Fruit fly (Drosophila melanogaster) whole organism, embryonic: Measurements from ENCODE around the gene CG31612.

Experiments
- B-H1 ChIP-seq: fragments of 200-800 bp; sonication (Bioruptor generic); IDR thresholded peaks from 3 replicates; pipeline ENCODE4 v1.3.6; 2022; ENCODE audit warnings: missing biosample characterization, missing genetic modification characterization
- CG10274 ChIP-seq: fragments of 200-800 bp; sonication (Bioruptor generic); optimal IDR thresholded peaks from 3 replicates; lab custom pipeline; 2017; ENCODE audit warnings: missing biosample characterization, mild to moderate bottlenecking, missing genetic modification characterization
- CG10462 ChIP-seq: fragments of 200-800 bp; sonication (Bioruptor generic); optimal IDR thresholded peaks from 2 replicates; lab custom pipeline; 2016; ENCODE audit warnings: missing biosample characterization, missing genetic modification characterization
- CG10543 ChIP-seq: fragments of 200-800 bp; sonication (Bioruptor generic); optimal IDR thresholded peaks from 3 replicates; lab custom pipeline; 2017; ENCODE audit warnings: missing biosample characterization, mild to moderate bottlenecking, missing genetic modification characterization, moderate library complexity
- CG11560 ChIP-seq: fragments of 200-800 bp; sonication (Bioruptor generic); IDR thresholded peaks from 3 replicates; pipeline ENCODE4 v1.3.6; 2022; ENCODE audit warnings: missing biosample characterization, missing genetic modification characterization
- CG15073 ChIP-seq: fragments of 200-800 bp; sonication (Bioruptor generic); optimal IDR thresholded peaks from 2 replicates; lab custom pipeline; 2016; ENCODE audit warnings: missing biosample characterization, missing genetic modification characterization
- CG1602 ChIP-seq: fragments of 200-800 bp; sonication (Bioruptor generic); optimal IDR thresholded peaks from 3 replicates; lab custom pipeline; 2016; ENCODE audit warnings: missing biosample characterization, missing genetic modification characterization
- CG16779 ChIP-seq: fragments of 200-800 bp; sonication (Bioruptor generic); IDR thresholded peaks from 2 replicates; pipeline ENCODE4 v1.3.6; 2022; ENCODE audit warnings: missing biosample characterization, missing genetic modification characterization
- CG16813 ChIP-seq: fragments of 200-800 bp; sonication (Bioruptor generic); IDR thresholded peaks from 3 replicates; pipeline ENCODE4 v1.3.6; 2022; ENCODE audit warnings: missing biosample characterization, missing genetic modification characterization; ENCODE audit not compliant: partially characterized antibody
- CG1792 ChIP-seq: fragments of 200-800 bp; sonication (Bioruptor generic); optimal IDR thresholded peaks from 2 replicates; lab custom pipeline; 2016; ENCODE audit warnings: missing biosample characterization, missing genetic modification characterization
- CG30020 ChIP-seq: fragments of 200-800 bp; optimal IDR thresholded peaks from 2 replicates; lab custom pipeline; 2019; ENCODE audit warnings: missing biosample characterization, mild to moderate bottlenecking, missing genetic modification characterization, moderate library complexity
- CG42726 ChIP-seq: fragments of 200-800 bp; sonication (Bioruptor generic); IDR thresholded peaks from 2 replicates; pipeline ENCODE4 v1.3.6; 2022; ENCODE audit warnings: missing biosample characterization, missing genetic modification characterization; ENCODE audit not compliant: partially characterized antibody
- CG4282 ChIP-seq: fragments of 200-800 bp; sonication (Bioruptor generic); optimal IDR thresholded peaks from 2 replicates; lab custom pipeline; 2016; ENCODE audit warnings: missing biosample characterization, missing genetic modification characterization
- CG5245 ChIP-seq: fragments of 200-800 bp; sonication (Bioruptor generic); optimal IDR thresholded peaks from 3 replicates; lab custom pipeline; 2016; ENCODE audit warnings: missing biosample characterization, missing genetic modification characterization
- CG7556 ChIP-seq: fragments of 200-800 bp; sonication (Bioruptor generic); optimal IDR thresholded peaks from 2 replicates; lab custom pipeline; 2017; ENCODE audit warnings: missing biosample characterization, mild to moderate bottlenecking, missing genetic modification characterization
- CG8089 ChIP-seq: fragments of 200-800 bp; sonication (Bioruptor generic); optimal IDR thresholded peaks from 3 replicates; lab custom pipeline; 2016; ENCODE audit warnings: missing biosample characterization, missing genetic modification characterization
- CG9215 ChIP-seq: fragments of 200-800 bp; sonication (Bioruptor generic); IDR thresholded peaks from 2 replicates; pipeline ENCODE4 v1.3.6; 2022; ENCODE audit warnings: missing biosample characterization, missing genetic modification characterization
- CG9817 ChIP-seq: fragments of 200-800 bp; sonication (Bioruptor generic); optimal IDR thresholded peaks from 2 replicates; lab custom pipeline; 2018; ENCODE audit warnings: missing biosample characterization, mild to moderate bottlenecking, missing genetic modification characterization, moderate library complexity
- CTCF ChIP-seq: fragments of 200-800 bp; sonication (Bioruptor generic); optimal IDR thresholded peaks from 2 replicates; lab custom pipeline; 2017; ENCODE audit warnings: missing biosample characterization, mild to moderate bottlenecking, missing genetic modification characterization, moderate library complexity
- Dad ChIP-seq: fragments of 200-800 bp; sonication (Bioruptor generic); optimal IDR thresholded peaks from 3 replicates; lab custom pipeline; 2016; ENCODE audit warnings: missing biosample characterization, missing genetic modification characterization
- Deaf1 ChIP-seq: fragments of 200-800 bp; optimal IDR thresholded peaks from 3 replicates; lab custom pipeline; 2019; ENCODE audit warnings: missing biosample characterization, mild to moderate bottlenecking, missing genetic modification characterization, moderate library complexity
- Dip3 ChIP-seq: fragments of 200-800 bp; sonication (Bioruptor generic); optimal IDR thresholded peaks from 3 replicates; lab custom pipeline; 2016; ENCODE audit warnings: missing biosample characterization, missing genetic modification characterization
- Drgx ChIP-seq: fragments of 200-800 bp; sonication (Bioruptor generic); IDR thresholded peaks from 2 replicates; pipeline ENCODE4 v1.3.6; 2022; ENCODE audit warnings: missing biosample characterization, missing genetic modification characterization
- E2f2 ChIP-seq: fragments of 200-800 bp; sonication (Bioruptor generic); IDR thresholded peaks from 2 replicates; pipeline ENCODE4 v1.3.6; 2022; ENCODE audit warnings: missing biosample characterization, missing genetic modification characterization
- ERR ChIP-seq: fragments of 200-800 bp; sonication (Bioruptor generic); optimal IDR thresholded peaks from 2 replicates; lab custom pipeline; 2016; ENCODE audit warnings: missing biosample characterization, missing genetic modification characterization
- Fer2 ChIP-seq: fragments of 200-800 bp; sonication (Bioruptor generic); optimal IDR thresholded peaks from 2 replicates; lab custom pipeline; 2018; ENCODE audit warnings: missing biosample characterization, mild to moderate bottlenecking, missing genetic modification characterization, moderate library complexity
- Lhr ChIP-seq: fragments of 200-800 bp; sonication (Bioruptor generic); optimal IDR thresholded peaks from 3 replicates; lab custom pipeline; 2017; ENCODE audit warnings: mild to moderate bottlenecking, missing biosample characterization, missing genetic modification reagents, missing genetic modification characterization
- Mad ChIP-seq: fragments of 200-800 bp; sonication (Bioruptor generic); optimal IDR thresholded peaks from 2 replicates; lab custom pipeline; 2016; ENCODE audit warnings: missing biosample characterization, missing genetic modification characterization
- PHDP ChIP-seq: fragments of 200-800 bp; sonication (Bioruptor generic); optimal IDR thresholded peaks from 3 replicates; lab custom pipeline; 2018; ENCODE audit warnings: missing biosample characterization, mild to moderate bottlenecking, missing genetic modification characterization, moderate library complexity
- Pdp1 ChIP-seq, 2 experiments: fragments of 200-800 bp; sonication (Bioruptor generic); optimal IDR thresholded peaks; 3 replicates each; lab custom pipeline; 2016; ENCODE audit warnings: missing biosample characterization in 2 of 2, missing genetic modification characterization in 2 of 2, mild to moderate bottlenecking in 1 of 2, moderate library complexity in 1 of 2
- Poxn ChIP-seq: fragments of 200-800 bp; sonication (Bioruptor generic); IDR thresholded peaks from 2 replicates; pipeline ENCODE4 v1.3.6; 2022; ENCODE audit warnings: missing biosample characterization, missing genetic modification characterization
- Sin3A ChIP-seq: fragments of >200 bp; optimal IDR thresholded peaks from 2 replicates; lab custom pipeline; 2018
- Ssrp ChIP-seq: fragments of 200-800 bp; sonication (Bioruptor generic); optimal IDR thresholded peaks from 2 replicates; lab custom pipeline; 2018; ENCODE audit warnings: missing biosample characterization, mild to moderate bottlenecking, missing genetic modification characterization, moderate library complexity
- Stat92E ChIP-seq, 3 experiments: fragments of >200 bp in 2 of 3; fragments of 200-800 bp in 1 of 3; sonication (Bioruptor generic) in 1 of 3; optimal IDR thresholded peaks; 2 replicates each; lab custom pipeline; 2017 to 2019; ENCODE audit warnings: missing biosample characterization in 3 of 3, missing genetic modification characterization in 3 of 3, mild to moderate bottlenecking in 1 of 3, moderate library complexity in 1 of 3
- ara ChIP-seq: fragments of 200-800 bp; sonication (Bioruptor generic); IDR thresholded peaks from 2 replicates; pipeline ENCODE4 v1.3.6; 2022; ENCODE audit warnings: missing biosample characterization, missing genetic modification characterization
- bigmax ChIP-seq: fragments of 200-800 bp; sonication (Bioruptor generic); optimal IDR thresholded peaks from 2 replicates; lab custom pipeline; 2018; ENCODE audit warnings: missing biosample characterization, mild to moderate bottlenecking, missing genetic modification characterization
- chinmo ChIP-seq: fragments of 200-800 bp; sonication (Bioruptor generic); IDR thresholded peaks from 4 replicates; pipeline ENCODE4 v1.3.6; 2022; ENCODE audit warnings: missing biosample characterization, missing genetic modification characterization; ENCODE audit not compliant: partially characterized antibody
- ci ChIP-seq: fragments of 200-800 bp; sonication (Bioruptor generic); IDR thresholded peaks from 3 replicates; pipeline ENCODE4 v1.3.6; 2022; ENCODE audit warnings: missing biosample characterization, missing genetic modification characterization
- crol ChIP-seq: fragments of 200-800 bp; sonication (Bioruptor generic); IDR thresholded peaks from 2 replicates; pipeline ENCODE4 v1.3.6; 2022; ENCODE audit warnings: missing biosample characterization, missing genetic modification characterization
- dati ChIP-seq: fragments of 200-800 bp; sonication (Bioruptor generic); IDR thresholded peaks from 2 replicates; pipeline ENCODE4 v1.3.6; 2022; ENCODE audit warnings: missing biosample characterization, missing genetic modification characterization
- dmrt11E ChIP-seq: fragments of 200-800 bp; sonication (Bioruptor generic); optimal IDR thresholded peaks from 3 replicates; lab custom pipeline; 2018; ENCODE audit warnings: missing biosample characterization, mild to moderate bottlenecking, missing genetic modification characterization, moderate library complexity
- grn ChIP-seq: fragments of 200-800 bp; sonication (Bioruptor generic); optimal IDR thresholded peaks from 3 replicates; lab custom pipeline; 2017; ENCODE audit warnings: missing biosample characterization, missing genetic modification characterization
- hb ChIP-seq: fragments of 200-800 bp; sonication (Bioruptor generic); IDR thresholded peaks from 3 replicates; pipeline ENCODE4 v1.3.6; 2022; ENCODE audit warnings: missing biosample characterization, missing genetic modification characterization; ENCODE audit not compliant: partially characterized antibody
- hbn ChIP-seq: fragments of 200-800 bp; sonication (Bioruptor generic); IDR thresholded peaks from 2 replicates; pipeline ENCODE4 v1.3.6; 2022; ENCODE audit warnings: missing biosample characterization, missing genetic modification characterization; ENCODE audit not compliant: partially characterized antibody
- nom ChIP-seq: fragments of 200-800 bp; sonication (Bioruptor generic); optimal IDR thresholded peaks from 2 replicates; lab custom pipeline; 2017; ENCODE audit warnings: missing biosample characterization, missing genetic modification characterization, mild to moderate bottlenecking, moderate library complexity, missing genetic modification reagents
- org-1 ChIP-seq: fragments of 200-800 bp; sonication (Bioruptor generic); optimal IDR thresholded peaks from 2 replicates; lab custom pipeline; 2017; ENCODE audit warnings: missing biosample characterization, missing genetic modification characterization
- otp ChIP-seq: fragments of 200-800 bp; sonication (Bioruptor generic); IDR thresholded peaks from 3 replicates; pipeline ENCODE4, ENCODE4 v1.3.6; 2022; ENCODE audit warnings: missing biosample characterization, missing genetic modification characterization
- row ChIP-seq: fragments of 200-800 bp; sonication (Bioruptor generic); IDR thresholded peaks from 3 replicates; pipeline ENCODE4 v1.3.6; 2022; ENCODE audit warnings: missing biosample characterization, missing genetic modification characterization
- stc ChIP-seq: fragments of 200-800 bp; sonication (Bioruptor generic); IDR thresholded peaks from 2 replicates; pipeline ENCODE4 v1.3.6; 2022; ENCODE audit warnings: missing biosample characterization, missing genetic modification characterization
- unc-4 ChIP-seq: fragments of 200-800 bp; sonication (Bioruptor generic); IDR thresholded peaks from 2 replicates; pipeline ENCODE4 v1.3.6; 2022; ENCODE audit warnings: missing biosample characterization, missing genetic modification characterization; ENCODE audit not compliant: partially characterized antibody

The CG31612 gene

dm6 chr2L:21827900-21828790 lies 32.9 kb upstream of the CG31612 start, which contains the start of gene tsh (continued):
- TF ChIP-seq Pdp1 (GFP tag; optimal IDR thresholded peaks at IDR 0.05; lab: Kevin White, UChicago) (peak in 1 of 2 experiments; percentile 19), CG1602 (GFP tag; lab: Kevin White, UChicago) (no peak), crol (GFP tag; lab: Robert Waterston, UW) (peak; percentile 61), Drgx (no peak), Sin3A (no peak), CG42726 (no peak), CG11560 (no peak), CG10543 (peak; percentile 20), Ssrp (tag; lab: Kevin White, UChicago) (no peak), CG30020 (tag; lab: Kevin White, UChicago) (no peak), CG7556 (no peak), E2f2 (GFP tag; lab: Robert Waterston, UW) (no peak), otp (GFP tag; lab: Robert Waterston, UW) (no peak), ERR (GFP tag; lab: Kevin White, UChicago) (no peak), ara (GFP tag; lab: Robert Waterston, UW) (no peak), CG9215 (no peak), CG16779 (no peak), Dip3 (GFP tag; lab: Kevin White, UChicago) (no peak), CG8089 (no peak), PHDP (no peak), hb (no peak), chinmo (GFP tag; lab: Robert Waterston, UW) (peak; percentile 73; the same call in 2 of the 4 replicates), ci (GFP tag; lab: Robert Waterston, UW) (0 out of 3 replicates have a peak, but pooled peaks have one; percentile 10), org-1 (GFP tag; lab: Kevin White, UChicago) (no peak), nom (GFP tag; lab: Kevin White, UChicago) (no peak), CG15073 (no peak), Lhr (no peak), CG5245 (GFP tag; lab: Kevin White, UChicago) (no peak), hbn (GFP tag; lab: Robert Waterston, UW) (no peak), grn (GFP tag; lab: Kevin White, UChicago) (no peak), dmrt11E (no peak), Mad (GFP tag; lab: Kevin White, UChicago) (no peak), unc-4 (GFP tag; lab: Robert Waterston, UW) (no peak), Poxn (GFP tag; lab: Robert Waterston, UW) (no peak), CG16813 (GFP tag; lab: Robert Waterston, UW) (no peak), row (GFP tag; lab: Robert Waterston, UW) (no peak), CG4282 (GFP tag; lab: Kevin White, UChicago) (no peak), CTCF (GFP tag; lab: Kevin White, UChicago) (no peak), bigmax (GFP tag; lab: Kevin White, UChicago) (no peak), Stat92E (GFP tag; optimal IDR thresholded peaks at IDR 0.05; lab: Kevin White, UChicago) (no peak), Fer2 (no peak), CG1792 (GFP tag; lab: Kevin White, UChicago) (no peak), dati (no peak), Deaf1 (tag; lab: Kevin White, UChicago) (peak; percentile 88), B-H1 (no peak), stc (GFP tag; lab: Robert Waterston, UW) (peak; percentile 41; the same call in 1 of the 2 replicates), CG10274 (GFP tag; lab: Kevin White, UChicago) (no peak), CG9817 (tag; lab: Kevin White, UChicago) (no peak), CG10462 (GFP tag; lab: Kevin White, UChicago) (peak; percentile 12), Dad (GFP tag; lab: Kevin White, UChicago) (no peak)
